Fruit fly (Drosophila melanogaster): ENCODE data around the gene borr.

Gene borr

DNA sequence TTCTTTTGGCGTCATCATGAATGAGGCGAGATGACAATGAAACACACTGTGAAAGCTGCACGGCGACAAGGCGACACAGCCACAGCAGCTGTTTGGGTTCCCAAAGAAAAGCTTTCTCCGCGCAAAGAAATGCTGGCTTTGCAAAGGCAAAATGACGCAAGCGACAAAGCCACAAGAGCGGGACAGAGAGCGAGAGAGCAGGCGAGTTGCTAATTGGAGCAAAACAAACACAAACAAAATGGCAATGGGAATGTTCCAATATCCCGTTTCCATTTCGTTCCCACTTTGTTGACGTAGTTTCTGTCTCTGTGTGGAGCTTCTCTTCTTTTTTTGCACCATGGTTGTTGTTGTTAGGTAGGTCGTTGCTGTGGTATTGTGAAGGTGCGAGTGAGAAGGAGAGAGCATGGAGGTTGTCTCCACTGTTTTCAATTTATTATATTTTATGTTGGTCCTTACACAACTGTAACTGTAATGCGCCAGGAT, 47.7 kb downstream of the borr start (continued):
- no peak for TF ChIP-seq Blimp-1 (GFP tag; optimal IDR thresholded peaks at IDR 0.05)
- no peak for TF ChIP-seq Ets21C (GFP tag; optimal IDR thresholded peaks at IDR 0.05)
- TF ChIP-seq Hr39 (GFP tag; optimal IDR thresholded peaks at IDR 0.05) = no peak
- no peak for TF ChIP-seq Sox15 (GFP tag; optimal IDR thresholded peaks at IDR 0.05)
- TF ChIP-seq CG4318 (GFP tag; optimal IDR thresholded peaks at IDR 0.05) = no peak
- TF ChIP-seq Hr38 (GFP tag; optimal IDR thresholded peaks at IDR 0.05) = no peak
- peak; percentile 14 for TF ChIP-seq acj6 (GFP tag; optimal IDR thresholded peaks at IDR 0.05)
- peak; percentile 18 for TF ChIP-seq fd59A (GFP tag; optimal IDR thresholded peaks at IDR 0.05)
- TF ChIP-seq CG9139 (GFP tag; optimal IDR thresholded peaks at IDR 0.05) = peak; percentile 60
- TF ChIP-seq CG3032 (tag; optimal IDR thresholded peaks at IDR 0.05) = peak; percentile 28
- no peak for TF ChIP-seq dac (GFP tag; optimal IDR thresholded peaks at IDR 0.05)
- no peak for TF ChIP-seq CG10631 (GFP tag; optimal IDR thresholded peaks at IDR 0.05)
- peak; percentile 40 for TF ChIP-seq CG34406 (GFP tag; optimal IDR thresholded peaks at IDR 0.05)
- peak; percentile 25; the same call in 1 of the 2 replicates for TF ChIP-seq Gug (GFP tag; IDR thresholded peaks at IDR 0.05)
- peak; percentile 78 for TF ChIP-seq CG6276 (GFP tag; optimal IDR thresholded peaks at IDR 0.05)
- peak; percentile 48 for TF ChIP-seq CG3919 (GFP tag; optimal IDR thresholded peaks at IDR 0.05)

DNA sequence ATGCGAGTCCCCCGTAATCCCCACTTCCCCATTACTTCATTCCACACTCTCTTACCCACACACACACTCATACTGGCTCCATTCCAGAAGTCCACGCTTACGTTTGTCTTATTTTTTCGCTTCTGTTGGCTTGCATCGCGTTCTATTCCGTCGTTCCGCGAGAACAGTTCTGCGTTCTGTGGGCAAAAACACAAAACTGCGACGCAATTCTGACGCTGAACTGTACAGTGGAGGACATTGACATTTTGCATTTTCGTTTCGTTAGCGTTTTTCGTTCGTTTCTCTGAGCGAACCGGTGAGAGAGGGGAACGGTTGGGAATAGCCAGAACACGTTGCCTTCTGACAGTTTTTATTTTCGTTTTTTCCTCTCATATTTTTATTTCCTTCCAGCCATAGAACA, 49.5 kb downstream of the borr start:
- TF ChIP-seq CG6163 (GFP tag; IDR thresholded peaks at IDR 0.05) = peak; percentile 86
- TF ChIP-seq dsx (GFP tag; optimal IDR thresholded peaks at IDR 0.05; ENCODE audit: poor library complexity, severe bottlenecking) = peak; percentile 62
- peak; percentile 28 for TF ChIP-seq Met (GFP tag; optimal IDR thresholded peaks at IDR 0.05)
- TF ChIP-seq Lpt (GFP tag; optimal IDR thresholded peaks at IDR 0.05) = peak; percentile 69
- TF ChIP-seq CG7368 (GFP tag; optimal IDR thresholded peaks at IDR 0.05) = no peak
- TF ChIP-seq spab (GFP tag; optimal IDR thresholded peaks at IDR 0.05) = peak; percentile 14
- TF ChIP-seq CG6276 (GFP tag; optimal IDR thresholded peaks at IDR 0.05) = peak; percentile 19
- TF ChIP-seq Ets21C (GFP tag; optimal IDR thresholded peaks at IDR 0.05) = no peak
- TF ChIP-seq ss (GFP tag; optimal IDR thresholded peaks at IDR 0.05) = peak; percentile 77 to 83
- peak; percentile 3 for TF ChIP-seq CG32006 (GFP tag; optimal IDR thresholded peaks at IDR 0.05)
- TF ChIP-seq CG9139 (GFP tag; optimal IDR thresholded peaks at IDR 0.05) = peak; percentile 66
- peak; percentile 41 for TF ChIP-seq net (GFP tag; optimal IDR thresholded peaks at IDR 0.05)
- TF ChIP-seq CG8319 (GFP tag; optimal IDR thresholded peaks at IDR 0.05) = no peak
- peak; percentile 45 for TF ChIP-seq Ets96B (tag; optimal IDR thresholded peaks at IDR 0.05)
- peak; percentile 79 for TF ChIP-seq Eip78C (GFP tag)
- no peak for TF ChIP-seq Hr38 (GFP tag; optimal IDR thresholded peaks at IDR 0.05)
- TF ChIP-seq CG6854 (GFP tag; optimal IDR thresholded peaks at IDR 0.05) = peak; percentile 82
- peak; percentile 25 for TF ChIP-seq fkh (GFP tag; optimal IDR thresholded peaks at IDR 0.05)
- no peak for TF ChIP-seq CG11294 (GFP tag; IDR thresholded peaks at IDR 0.05)
- peak; percentile 12 for TF ChIP-seq topi (GFP tag; optimal IDR thresholded peaks at IDR 0.05)
- peak; percentile 20 for TF ChIP-seq CG3032 (tag; optimal IDR thresholded peaks at IDR 0.05)
- no peak for TF ChIP-seq CG3919 (GFP tag; optimal IDR thresholded peaks at IDR 0.05)
- peak; percentile 88 for TF ChIP-seq Eip93F (GFP tag; optimal IDR thresholded peaks at IDR 0.05)
- no peak for TF ChIP-seq CG10669 (GFP tag; optimal IDR thresholded peaks at IDR 0.05)
- peak; percentile 27 for TF ChIP-seq CG16779 (tag; optimal IDR thresholded peaks at IDR 0.05)
- TF ChIP-seq fd85E (GFP tag; optimal IDR thresholded peaks at IDR 0.05) = peak; percentile 41
- TF ChIP-seq Hr39 (GFP tag; optimal IDR thresholded peaks at IDR 0.05) = no peak
- peak; percentile 35 for TF ChIP-seq esn (GFP tag; optimal IDR thresholded peaks at IDR 0.05)
- TF ChIP-seq CG11762 (GFP tag; optimal IDR thresholded peaks at IDR 0.05; ENCODE audit: insufficient read depth) = no peak
- TF ChIP-seq dac (GFP tag; optimal IDR thresholded peaks at IDR 0.05) = no peak
- TF ChIP-seq Gug (GFP tag; IDR thresholded peaks at IDR 0.05) = no peak
- TF ChIP-seq cyc (GFP tag; optimal IDR thresholded peaks at IDR 0.05) = no peak
- peak; percentile 93 for TF ChIP-seq vri (GFP tag; optimal IDR thresholded peaks at IDR 0.05)
- TF ChIP-seq eg (GFP tag; IDR thresholded peaks at IDR 0.05) = peak; percentile 64; the same call in 2 of the 3 replicates
- TF ChIP-seq Sox15 (GFP tag; optimal IDR thresholded peaks at IDR 0.05) = no peak
- peak; percentile 22 for TF ChIP-seq Sox102F (GFP tag; optimal IDR thresholded peaks at IDR 0.05)
- TF ChIP-seq Sox14 (GFP tag; optimal IDR thresholded peaks at IDR 0.05) = peak; percentile 59
- peak in 1 of 2 experiments; percentile 13 for TF ChIP-seq salr (GFP tag; optimal IDR thresholded peaks at IDR 0.05)
- peak; percentile 69; the same call in 2 of the 3 replicates for TF ChIP-seq CG8119 (GFP tag; IDR thresholded peaks at IDR 0.05)
- TF ChIP-seq CG6808 (GFP tag; optimal IDR thresholded peaks at IDR 0.05) = peak; percentile 71
- peak; percentile 71 for TF ChIP-seq CG15336 (GFP tag; IDR thresholded peaks at IDR 0.05)
- TF ChIP-seq CG1621 (tag; optimal IDR thresholded peaks at IDR 0.05) = peak; percentile 68
